Fruit fly (Drosophila melanogaster) ovary, adult (tissue): ENCODE measurements around the gene TfIIA-S.

Experiments used
- CG17801 ChIP-seq: fragments of 200-800 bp; optimal IDR thresholded peaks from 2 replicates; lab custom pipeline; 2019; ENCODE audit warnings: missing biosample characterization, mild to moderate bottlenecking, missing genetic modification characterization, moderate library complexity; ENCODE audit not compliant: partially characterized antibody

The TfIIA-S gene

DNA sequence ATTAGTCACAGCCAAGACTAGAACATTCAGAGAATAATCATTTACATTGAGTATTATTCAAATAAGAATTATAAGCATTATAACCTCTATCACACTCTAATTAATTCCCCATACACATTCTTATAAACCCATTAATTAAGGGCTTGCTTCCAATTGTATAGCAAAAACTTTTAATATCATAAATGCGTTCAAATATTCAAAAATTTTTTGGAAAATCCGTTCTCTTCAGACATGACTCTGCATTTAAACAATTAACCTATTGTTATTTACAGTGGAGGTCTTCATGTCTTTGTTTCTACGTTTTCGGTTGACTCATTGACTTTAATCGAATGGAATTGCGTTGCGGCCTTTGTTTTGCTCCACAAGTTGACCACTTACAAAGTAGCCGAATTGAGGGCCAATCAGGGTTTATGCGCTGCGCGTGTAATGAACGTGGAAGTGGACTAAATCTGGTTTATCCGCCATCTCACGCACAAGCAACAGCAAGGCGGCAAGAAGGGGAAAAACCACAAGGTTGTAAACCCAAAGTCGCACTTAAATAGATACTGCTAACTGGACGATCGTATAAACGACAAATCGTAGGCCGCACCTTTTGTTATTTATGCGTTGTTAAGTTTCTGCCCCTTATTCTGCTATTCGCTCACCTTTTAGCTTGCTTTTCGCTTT, 30.1 kb upstream of the TfIIA-S start:
- TF ChIP-seq CG17801 (GFP tag; lab: Kevin White, UChicago), result peak; percentile 47

DNA sequence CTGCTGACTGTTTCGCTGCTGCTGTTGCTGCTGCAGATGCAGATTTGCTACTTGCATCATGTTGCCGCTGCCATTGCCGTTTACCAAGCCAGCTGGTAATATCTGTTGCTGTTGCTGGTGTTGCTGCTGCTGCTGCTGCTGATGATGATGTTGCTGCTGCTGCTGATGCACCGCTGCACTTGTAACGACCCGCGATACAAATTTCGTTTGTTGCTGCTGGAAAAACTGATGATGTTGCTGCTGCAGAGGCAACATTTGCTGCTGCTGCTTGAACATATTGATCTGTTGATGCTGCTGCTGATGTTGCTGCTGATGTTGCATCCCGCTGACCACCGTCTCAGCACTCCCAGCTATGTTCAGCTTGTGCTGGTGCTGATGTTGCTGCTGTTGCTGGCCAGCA, 29.5 kb upstream of the TfIIA-S start:
- TF ChIP-seq CG17801 (GFP tag; lab: Kevin White, UChicago), result no peak

DNA sequence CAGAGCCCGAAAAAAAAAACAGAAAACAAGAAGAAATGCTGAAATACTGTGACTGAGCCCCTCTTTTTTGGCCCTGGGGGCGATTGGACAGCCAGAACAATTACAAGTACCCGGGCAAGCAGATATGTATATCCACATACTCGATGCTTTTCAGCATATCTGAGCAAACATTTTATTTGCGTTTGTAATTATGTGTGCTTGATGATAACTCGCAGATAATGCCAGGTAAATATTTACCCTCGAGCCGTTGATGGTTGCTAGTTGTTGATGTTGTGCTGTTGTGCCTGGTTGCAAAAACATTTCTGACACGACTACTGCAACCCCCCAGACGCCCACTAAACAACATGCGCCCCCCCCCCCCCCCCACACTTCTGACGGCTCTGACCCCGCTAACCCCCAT, 28.5 kb upstream of the TfIIA-S start:
- TF ChIP-seq CG17801 (GFP tag; lab: Kevin White, UChicago), result no peak

DNA sequence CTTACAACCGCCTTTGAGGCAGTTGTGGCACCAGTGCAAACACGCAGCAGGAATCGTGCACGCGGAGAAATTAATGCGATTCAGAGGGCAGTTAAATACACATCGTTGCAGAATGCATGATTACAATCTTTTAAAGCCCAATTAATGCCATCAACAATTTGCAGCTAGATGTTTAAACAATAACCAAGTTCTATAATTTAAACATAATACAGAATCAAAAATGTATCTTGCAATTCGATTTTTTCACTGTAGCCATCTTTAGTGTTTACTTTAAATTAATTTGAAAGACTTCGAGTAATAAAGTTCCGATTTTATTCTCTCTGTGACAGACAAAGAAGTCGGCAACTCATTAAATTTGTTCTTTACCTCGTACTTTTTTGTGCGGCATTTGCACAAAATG, 25.1 kb upstream of the TfIIA-S start:
- TF ChIP-seq CG17801 (GFP tag; lab: Kevin White, UChicago), result no peak

DNA sequence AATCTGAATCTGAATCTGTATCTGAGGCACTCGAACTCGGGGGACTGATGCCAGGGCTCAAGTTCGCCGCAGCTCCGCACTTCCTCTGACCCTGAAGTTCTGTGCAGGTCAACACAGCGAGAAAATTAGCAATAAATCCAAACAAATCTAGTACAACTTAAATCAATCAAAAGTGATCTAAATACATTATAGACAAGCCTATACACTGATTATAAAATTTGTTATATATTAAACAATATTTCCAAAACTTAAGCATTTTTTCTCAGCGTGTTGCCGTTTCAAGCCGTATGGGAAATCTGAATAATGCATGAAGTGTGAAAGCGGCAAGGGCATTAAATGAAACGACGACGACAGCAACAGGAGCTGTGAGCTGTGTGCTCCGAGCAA, 24.2 kb upstream of the TfIIA-S start:
- no peak for TF ChIP-seq CG17801 (GFP tag; lab: Kevin White, UChicago)

DNA sequence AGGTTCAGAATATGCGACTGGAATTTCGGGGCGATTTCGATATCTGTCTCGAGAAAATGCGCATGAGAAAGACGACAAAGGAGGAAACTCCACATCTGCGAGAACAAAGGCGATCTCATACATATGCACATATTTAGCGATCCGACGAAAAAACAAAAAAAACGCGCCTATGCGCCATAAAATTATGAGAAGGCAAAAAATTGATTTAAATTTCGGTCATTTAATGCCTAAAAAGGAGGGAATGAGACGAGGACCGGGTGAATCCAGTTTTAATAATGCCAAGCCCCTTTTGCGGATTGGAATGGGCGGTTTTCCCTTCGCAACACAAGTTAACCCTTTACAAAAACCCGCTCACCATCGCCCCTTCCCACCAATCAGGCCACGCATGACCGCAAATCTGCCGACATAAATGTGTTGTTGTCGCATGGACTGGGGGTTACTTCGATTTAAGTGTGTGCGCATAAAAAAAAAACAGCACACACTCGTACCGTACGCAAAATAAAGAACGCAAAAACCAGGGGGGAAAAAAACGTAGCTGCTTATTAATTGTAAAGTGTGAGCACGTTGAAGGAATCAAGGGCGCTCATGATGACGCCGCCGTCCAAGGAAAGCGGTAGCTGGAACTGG, 23.7 kb upstream of the TfIIA-S start:
- no peak for TF ChIP-seq CG17801 (GFP tag; lab: Kevin White, UChicago)

DNA sequence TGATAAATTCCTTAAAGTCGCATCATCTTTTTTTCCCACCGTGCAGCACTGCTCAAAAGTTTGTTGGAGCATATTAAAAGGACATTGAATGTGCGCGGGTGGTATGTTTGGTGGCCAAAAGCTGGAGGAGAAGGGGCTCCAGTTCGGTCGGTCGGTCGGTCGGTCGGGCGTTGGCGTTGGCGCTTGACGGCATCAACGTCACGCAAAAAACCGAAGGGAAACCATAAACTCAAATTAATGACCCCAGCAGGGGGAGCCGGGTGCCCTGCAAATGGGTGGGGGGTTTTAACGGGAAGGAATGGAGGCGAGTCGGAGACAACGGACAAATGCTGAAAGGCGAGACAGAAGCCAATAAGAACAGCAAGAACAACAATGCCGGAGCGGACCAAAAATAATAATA, 21.5 kb upstream of the TfIIA-S start:
- TF ChIP-seq CG17801 (GFP tag; lab: Kevin White, UChicago), result no peak

DNA sequence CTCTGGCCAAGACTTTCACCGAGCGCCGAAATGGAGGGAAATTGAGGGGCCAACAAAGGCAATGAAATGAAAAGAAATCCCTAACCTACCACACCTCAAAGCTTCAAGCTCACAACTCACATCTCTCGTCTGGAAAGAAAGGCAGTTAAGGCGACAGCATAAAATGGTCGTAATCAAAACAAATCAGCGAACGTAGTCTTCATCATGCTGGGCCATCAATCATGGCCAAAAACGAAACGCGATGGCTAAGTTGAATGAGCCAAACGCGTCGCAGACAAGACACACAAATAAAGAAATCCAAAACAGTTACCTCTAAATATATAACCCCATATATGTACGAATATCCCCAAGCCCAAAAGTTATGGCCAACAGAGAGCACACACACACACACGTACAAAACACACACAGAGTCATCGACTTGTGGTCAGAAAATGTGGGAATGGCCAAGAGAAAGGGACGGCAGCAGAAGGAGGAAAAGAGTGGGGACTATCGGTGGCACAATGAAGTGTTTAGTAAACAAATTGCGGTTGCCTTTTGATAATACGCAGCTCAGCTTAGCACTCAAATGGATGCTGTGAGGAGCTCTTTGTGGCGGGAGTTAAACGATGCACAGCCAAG, 20.3 kb upstream of the TfIIA-S start:
- TF ChIP-seq CG17801 (GFP tag; lab: Kevin White, UChicago), result no peak

DNA sequence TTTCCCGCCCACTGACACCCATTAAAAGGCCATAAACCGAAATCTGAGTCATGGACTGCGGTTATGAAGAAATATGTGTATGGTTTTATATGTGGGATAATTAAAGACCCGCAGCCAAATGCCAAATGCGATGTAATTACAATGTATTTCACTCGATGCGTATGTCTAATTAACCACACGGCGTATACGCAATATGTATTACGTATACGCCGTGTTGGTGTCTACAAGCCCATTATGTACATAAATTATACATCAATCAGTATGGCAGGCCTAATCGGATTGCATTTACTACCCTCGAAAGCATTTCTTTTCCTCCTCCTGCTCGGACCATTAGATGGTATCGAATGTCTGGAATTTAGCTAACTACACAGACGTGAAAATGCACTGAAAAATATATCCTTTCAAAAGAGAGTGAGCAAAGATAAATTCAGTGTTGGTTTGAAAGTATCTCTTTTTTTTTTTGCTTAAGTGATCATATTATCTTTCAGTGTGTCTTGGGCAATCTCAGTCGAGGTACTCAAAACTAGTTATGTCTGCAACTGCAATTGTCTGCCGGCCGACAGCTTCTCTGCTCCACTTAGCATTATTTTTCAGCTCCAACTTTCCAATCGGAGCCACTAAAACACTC, 19.5 kb upstream of the TfIIA-S start:
- TF ChIP-seq CG17801 (GFP tag; lab: Kevin White, UChicago), result no peak

DNA sequence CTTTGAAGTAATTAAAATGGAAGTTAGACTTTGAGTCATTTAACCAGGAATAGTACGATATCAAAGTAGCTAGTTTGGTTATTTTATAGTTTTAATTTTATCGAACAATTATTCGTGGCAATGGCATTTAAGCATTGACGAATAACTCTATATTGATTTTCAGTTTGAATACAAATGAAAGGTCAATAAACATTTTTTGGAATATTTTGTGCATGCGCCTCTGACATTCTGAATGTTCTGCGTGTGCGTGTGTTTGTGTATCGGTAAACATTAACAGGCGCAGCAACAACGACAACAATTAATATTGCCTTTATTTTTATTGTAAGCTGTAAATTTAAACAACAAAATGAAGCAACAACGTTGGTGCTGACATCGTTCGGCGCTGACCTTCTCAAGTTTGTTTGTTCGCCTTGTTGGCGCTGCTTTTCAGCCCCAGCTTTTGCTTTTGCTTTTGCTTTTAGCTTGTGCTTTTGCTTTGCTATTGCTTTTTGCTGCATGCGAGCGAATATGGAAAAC, 18.5 kb upstream of the TfIIA-S start:
- no peak for TF ChIP-seq CG17801 (GFP tag; lab: Kevin White, UChicago)

DNA sequence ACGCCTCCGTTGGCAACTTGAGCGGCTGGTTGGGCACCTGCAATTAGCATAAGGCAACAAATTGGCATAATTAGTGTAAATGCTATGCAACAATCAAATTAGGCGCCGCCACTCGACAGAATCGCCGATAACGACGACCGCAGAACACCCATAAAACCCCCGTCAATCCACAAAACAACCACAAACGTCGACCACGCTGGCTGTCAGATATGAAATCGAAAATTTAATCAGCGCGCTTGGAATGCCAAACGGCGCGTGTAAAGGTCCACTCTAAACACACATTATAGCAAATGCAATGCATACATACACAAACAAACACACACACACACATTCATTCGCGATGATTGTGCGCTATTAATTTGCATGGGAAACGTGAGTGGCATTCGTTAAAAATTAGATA, 12.6 kb upstream of the TfIIA-S start:
- no peak for TF ChIP-seq CG17801 (GFP tag; lab: Kevin White, UChicago)

DNA sequence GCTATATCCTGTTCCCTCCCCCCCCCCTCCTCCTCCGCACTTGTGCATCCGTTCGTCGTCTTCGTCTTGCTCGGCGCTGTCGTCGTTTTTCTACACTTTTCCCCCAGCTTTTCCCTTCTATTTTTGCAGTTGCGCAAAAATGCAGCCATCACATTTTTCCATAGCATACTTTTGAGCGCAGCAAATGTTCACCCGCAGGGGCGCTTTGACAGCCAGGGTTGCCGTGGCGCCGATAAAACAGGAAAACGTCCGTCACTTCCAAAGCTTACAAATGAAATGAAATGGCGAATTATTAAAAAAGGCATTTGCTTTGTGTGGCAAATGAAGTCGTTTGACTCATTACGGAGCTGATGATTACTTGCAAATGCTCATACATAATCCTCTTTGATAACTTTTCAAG, 11.7 kb upstream of the TfIIA-S start:
- no peak for TF ChIP-seq CG17801 (GFP tag; lab: Kevin White, UChicago)

DNA sequence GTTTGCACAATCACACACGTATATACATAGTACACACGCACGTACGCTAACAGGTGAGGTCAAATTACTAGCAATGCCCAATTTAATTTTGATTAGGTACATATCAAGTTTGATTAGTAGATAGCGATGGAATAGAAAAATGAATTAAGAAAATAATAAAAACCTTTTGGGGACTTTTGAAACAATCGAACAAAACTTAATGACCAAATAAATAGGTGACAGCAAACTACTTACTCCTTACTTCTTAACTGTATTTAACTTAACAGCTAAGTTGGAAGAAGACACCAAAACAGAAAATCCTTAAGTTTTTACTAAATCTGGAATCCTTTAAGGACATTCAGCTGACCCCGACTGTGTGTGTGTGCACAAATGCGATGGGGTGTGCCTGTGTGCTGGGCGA, 11.2 kb upstream of the TfIIA-S start:
- TF ChIP-seq CG17801 (GFP tag; lab: Kevin White, UChicago), result no peak

DNA sequence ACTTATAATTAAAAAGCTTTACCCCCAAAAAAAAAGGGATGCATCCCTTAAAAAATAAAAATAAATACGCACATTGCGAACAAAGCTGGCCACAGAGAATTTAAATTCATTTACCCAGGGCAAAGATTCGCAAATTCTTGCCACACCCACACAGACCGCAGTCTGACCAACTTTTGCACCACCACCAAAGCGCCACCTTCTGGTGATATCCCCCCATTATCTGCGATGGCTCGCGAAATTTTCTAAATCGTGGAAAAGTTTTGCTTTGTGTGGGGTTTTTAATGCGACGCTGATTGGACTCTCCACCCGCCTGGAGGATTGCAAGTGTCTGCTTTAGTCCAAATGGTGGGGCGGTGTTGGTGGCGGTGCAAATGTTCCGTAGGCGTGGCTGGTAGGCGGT, 9.2 kb upstream of the TfIIA-S start:
- no peak for TF ChIP-seq CG17801 (GFP tag; lab: Kevin White, UChicago)

DNA sequence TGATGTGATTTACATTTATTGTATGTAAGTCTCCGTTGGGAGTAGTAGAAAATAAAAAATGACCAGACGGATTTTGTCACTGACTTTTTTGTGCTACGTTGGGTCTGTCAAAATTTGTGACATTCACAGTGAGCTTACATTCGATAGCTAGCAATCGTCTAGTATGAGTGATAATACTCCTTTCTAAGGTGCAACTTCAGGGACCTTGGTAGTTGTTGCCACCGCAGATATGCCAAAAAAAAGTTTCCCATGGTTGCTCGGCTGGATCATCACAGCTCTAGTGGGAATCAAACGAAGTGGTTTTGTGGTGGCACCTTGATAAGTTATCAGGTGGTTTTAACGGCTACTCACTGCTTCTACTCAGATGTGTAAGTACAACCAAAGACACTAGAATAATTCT, 2.6 kb upstream of the TfIIA-S start, which contains the start of gene tbrd-1:
Gene tbrd-1 (minus strand): TSS at position 101 of the 400 bp plus-strand sequence.
- no peak for TF ChIP-seq CG17801 (GFP tag; lab: Kevin White, UChicago)
